Worm (Caenorhabditis elegans) whole organism, early embryonic: ENCODE data around the gene T25E12.6.

Source experiments
- B0310.2 ChIP-seq: sonication (generic microtip); optimal IDR thresholded peaks from 2 replicates; lab custom pipeline; 2016; ENCODE audit warnings: mild to moderate bottlenecking, missing genetic modification characterization, missing compliant biosample characterization
- F13C5.2 ChIP-seq: sonication (generic microtip); optimal IDR thresholded peaks from 2 replicates; lab custom pipeline; 2017; ENCODE audit warnings: mild to moderate bottlenecking, missing genetic modification characterization, inconsistent platforms, missing compliant biosample characterization
- aly-1 ChIP-seq: sonication (generic microtip); optimal IDR thresholded peaks from 2 replicates; lab custom pipeline; 2016; ENCODE audit warnings: missing genetic modification characterization, missing compliant biosample characterization
- ama-1 ChIP-seq: fragments of 150-350 bp; optimal IDR thresholded peaks from 2 replicates; lab custom pipeline; 2014
- ceh-13 ChIP-seq: fragments of 200-800 bp; sonication (Bioruptor generic); optimal IDR thresholded peaks from 2 replicates; lab custom pipeline; 2018; ENCODE audit warnings: mild to moderate bottlenecking, missing genetic modification characterization, missing compliant biosample characterization
- ceh-36 ChIP-seq: sonication (generic microtip); optimal IDR thresholded peaks from 2 replicates; lab custom pipeline; 2016; ENCODE audit warnings: missing genetic modification characterization, inconsistent platforms, missing compliant biosample characterization
- ets-7 ChIP-seq: sonication (generic microtip); optimal IDR thresholded peaks from 2 replicates; lab custom pipeline; 2016; ENCODE audit warnings: missing genotype, missing genetic modification characterization, missing compliant biosample characterization
- flt-1 ChIP-seq: fragments of 200-800 bp; sonication (Bioruptor generic); IDR thresholded peaks from 2 replicates; pipeline ENCODE4 v1.3.6; 2022; ENCODE audit warnings: missing genetic modification characterization, missing compliant biosample characterization
- hmbx-1 ChIP-seq: sonication (generic microtip); optimal IDR thresholded peaks from 2 replicates; lab custom pipeline; 2016; ENCODE audit warnings: mild to moderate bottlenecking, missing genetic modification characterization, missing compliant biosample characterization
- hmg-4 ChIP-seq: fragments of 200-800 bp; sonication (Bioruptor generic); optimal IDR thresholded peaks from 2 replicates; lab custom pipeline; 2018; ENCODE audit warnings: mild to moderate bottlenecking, missing genetic modification characterization, missing compliant biosample characterization
- hnd-1 ChIP-seq: sonication (generic microtip); optimal IDR thresholded peaks from 2 replicates; lab custom pipeline; 2016; ENCODE audit warnings: missing genetic modification characterization, missing compliant biosample characterization
- pes-1 ChIP-seq: fragments of 200-800 bp; sonication (Bioruptor generic); IDR thresholded peaks from 2 replicates; pipeline ENCODE4 v1.3.6; 2022; ENCODE audit warnings: missing genetic modification reagents, missing genetic modification characterization, missing compliant biosample characterization
- scrt-1 ChIP-seq: fragments of 200-800 bp; sonication (Bioruptor generic); IDR thresholded peaks from 2 replicates; pipeline ENCODE4 v1.3.6; 2022; ENCODE audit warnings: missing genetic modification characterization, missing compliant biosample characterization
- sea-1 ChIP-seq: fragments of 200-800 bp; sonication (Bioruptor generic); conservative IDR thresholded peaks from 2 replicates; pipeline ENCODE4 v1.3.6; 2022; ENCODE audit warnings: missing genetic modification characterization, missing compliant biosample characterization
- tbx-11 ChIP-seq: fragments of 200-800 bp; sonication (Bioruptor generic); IDR thresholded peaks from 2 replicates; pipeline ENCODE4 v1.3.6; 2022; ENCODE audit warnings: missing genetic modification characterization, missing compliant biosample characterization
- tbx-37 ChIP-seq: fragments of 200-800 bp; sonication (Bioruptor generic); conservative IDR thresholded peaks from 2 replicates; pipeline ENCODE4 v1.3.6; 2022; ENCODE audit warnings: missing genetic modification reagents, missing genetic modification characterization, missing compliant biosample characterization
- tra-4 ChIP-seq: sonication (generic microtip); optimal IDR thresholded peaks from 2 replicates; lab custom pipeline; 2017; ENCODE audit warnings: missing genetic modification characterization, missing compliant biosample characterization

T25E12.6 gene

ce11 chrV:16747031-16747672 is 4.9 kb downstream of the T25E12.6 start, which contains the start of gene dkf-2:
Gene dkf-2, plus strand, starts transcription at chrV:16747622.
- TF ChIP-seq aly-1 (tag; lab: Kevin White, UChicago) (no peak), ama-1 (lab: Kevin White, UChicago) (no peak), pes-1 (GFP tag; lab: Robert Waterston, UW) (no peak), hmbx-1 (tag; lab: Kevin White, UChicago) (no peak), sea-1 (GFP tag; lab: Robert Waterston, UW) (no peak), tbx-11 (no peak), ceh-36 (tag; lab: Kevin White, UChicago) (no peak), flt-1 (no peak), ets-7 (tag; lab: Kevin White, UChicago) (no peak), ceh-13 (GFP tag; lab: Kevin White, UChicago) (no peak), tbx-37 (GFP tag; lab: Robert Waterston, UW) (no peak), tra-4 (tag; lab: Kevin White, UChicago) (no peak), hmg-4 (GFP tag; lab: Kevin White, UChicago) (no peak), F13C5.2 (no peak), hnd-1 (tag; lab: Kevin White, UChicago) (no peak), scrt-1 (GFP tag; lab: Robert Waterston, UW) (no peak), B0310.2 (tag; lab: Kevin White, UChicago) (no peak)

DNA sequence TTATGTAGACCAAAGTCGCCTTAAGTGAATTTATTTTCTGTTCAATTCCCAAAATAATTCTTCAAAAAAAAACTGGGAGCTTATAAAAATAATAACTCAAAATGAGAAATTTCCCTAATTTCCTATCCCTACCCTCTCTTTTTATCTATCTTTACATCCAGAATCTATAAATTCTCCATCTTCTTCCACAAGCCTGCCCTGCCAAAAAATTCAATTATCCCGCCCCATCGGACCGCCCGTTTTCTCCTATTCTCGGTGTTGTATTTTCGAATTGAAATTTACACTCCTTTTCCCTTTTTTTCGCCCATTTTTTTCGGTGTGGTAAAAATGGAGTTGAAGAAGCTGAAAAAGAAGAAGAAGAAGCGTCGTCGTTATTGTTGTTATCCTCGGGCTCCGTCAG is 7.2 kb downstream of the T25E12.6 start:
- TF ChIP-seq ama-1 (lab: Kevin White, UChicago) (no peak), tbx-11 (no peak), flt-1 (no peak), scrt-1 (GFP tag; lab: Robert Waterston, UW) (no peak), tbx-37 (GFP tag; lab: Robert Waterston, UW) (no peak), sea-1 (GFP tag; lab: Robert Waterston, UW) (no peak), pes-1 (GFP tag; lab: Robert Waterston, UW) (no peak), ceh-13 (GFP tag; lab: Kevin White, UChicago) (no peak), hmbx-1 (tag; lab: Kevin White, UChicago) (no peak), tra-4 (tag; lab: Kevin White, UChicago) (no peak), ceh-36 (tag; lab: Kevin White, UChicago) (no peak), aly-1 (tag; lab: Kevin White, UChicago) (no peak), hnd-1 (tag; lab: Kevin White, UChicago) (no peak), F13C5.2 (no peak), B0310.2 (tag; lab: Kevin White, UChicago) (no peak)

DNA sequence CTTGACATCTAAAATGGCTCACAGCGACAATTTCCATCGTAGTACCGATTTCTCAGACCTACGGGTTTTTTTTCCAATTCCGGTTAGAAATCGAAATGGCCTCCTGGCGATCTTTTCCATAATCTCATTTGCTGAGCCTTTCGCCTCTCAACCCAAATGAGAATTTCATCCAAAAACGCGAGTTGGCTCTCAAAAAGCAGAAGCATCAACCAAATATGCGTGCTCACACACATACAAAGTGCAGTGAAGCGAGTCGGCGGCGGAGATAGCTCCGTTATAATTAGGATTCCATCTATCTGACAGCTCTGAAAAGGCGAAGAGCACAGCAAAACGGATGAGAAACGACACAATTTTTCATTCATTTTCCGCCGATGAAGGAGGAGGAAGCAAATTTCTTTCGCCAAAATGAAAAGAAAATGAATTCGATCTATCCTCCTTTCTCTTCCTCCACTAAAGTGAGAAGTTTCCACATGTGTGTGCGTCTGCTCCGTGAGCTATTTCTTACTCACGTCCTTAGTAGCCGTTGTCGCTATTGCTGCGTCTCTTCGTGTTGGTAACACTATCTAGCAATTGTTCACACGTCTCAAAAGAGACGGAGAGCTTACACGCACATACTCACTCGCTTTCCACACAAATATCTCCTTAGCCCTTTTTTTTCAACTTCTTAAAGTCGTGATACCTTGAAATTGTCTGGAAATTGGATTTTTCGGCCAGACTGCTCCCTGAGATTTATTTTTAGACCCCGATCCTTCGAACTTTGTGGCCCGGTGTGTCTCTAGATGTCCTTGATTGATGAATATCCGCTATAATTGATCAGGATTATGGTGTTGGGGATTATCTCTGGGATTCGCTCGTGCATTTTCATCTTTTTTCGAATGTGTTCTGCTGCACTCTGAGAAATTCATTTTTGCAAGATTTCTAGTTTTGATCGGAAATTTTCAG is 10.1 kb downstream of the T25E12.6 start:
- TF ChIP-seq ceh-36 (tag; lab: Kevin White, UChicago) (no peak), pes-1 (GFP tag; lab: Robert Waterston, UW) (no peak), aly-1 (tag; lab: Kevin White, UChicago) (no peak), scrt-1 (GFP tag; lab: Robert Waterston, UW) (no peak), ama-1 (lab: Kevin White, UChicago) (no peak), flt-1 (no peak), hmbx-1 (tag; lab: Kevin White, UChicago) (no peak), F13C5.2 (no peak), B0310.2 (tag; lab: Kevin White, UChicago) (no peak), ceh-13 (GFP tag; lab: Kevin White, UChicago) (no peak), tra-4 (tag; lab: Kevin White, UChicago) (no peak), ets-7 (tag; lab: Kevin White, UChicago) (no peak)

DNA sequence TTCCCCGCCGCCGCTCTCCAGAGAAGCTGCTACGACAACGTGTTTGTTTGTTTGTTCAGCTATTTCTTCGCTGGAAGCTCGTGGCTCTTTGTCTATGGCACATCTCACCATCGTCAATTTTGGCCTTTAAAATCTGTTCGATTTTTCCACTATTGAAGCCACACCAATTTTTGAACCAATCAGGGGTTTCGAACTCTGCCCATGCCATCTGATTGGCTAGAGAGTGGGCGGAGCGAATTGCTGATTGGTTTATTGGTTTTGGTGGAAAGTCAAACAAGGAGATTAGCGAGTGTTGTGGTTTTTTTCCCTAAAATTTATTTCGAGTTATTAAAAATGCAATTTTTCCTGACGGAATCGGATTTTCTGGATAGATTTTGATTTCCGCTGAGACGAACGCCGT is 13.9 kb downstream of the T25E12.6 start:
- TF ChIP-seq tbx-37 (GFP tag; lab: Robert Waterston, UW) (no peak), ama-1 (lab: Kevin White, UChicago) (no peak), aly-1 (tag; lab: Kevin White, UChicago) (no peak)

- TF ChIP-seq B0310.2 (tag; lab: Kevin White, UChicago) (no peak), pes-1 (GFP tag; lab: Robert Waterston, UW) (no peak)
Measured at ce11 chrV:16759937-16760336, 17.7 kb downstream of the T25E12.6 start.

ce11 chrV:16774428-16774827 is 32.2 kb downstream of the T25E12.6 start:
- TF ChIP-seq tra-4 (tag; lab: Kevin White, UChicago) (no peak), F13C5.2 (no peak), hnd-1 (tag; lab: Kevin White, UChicago) (no peak), hmg-4 (GFP tag; lab: Kevin White, UChicago) (no peak)

DNA sequence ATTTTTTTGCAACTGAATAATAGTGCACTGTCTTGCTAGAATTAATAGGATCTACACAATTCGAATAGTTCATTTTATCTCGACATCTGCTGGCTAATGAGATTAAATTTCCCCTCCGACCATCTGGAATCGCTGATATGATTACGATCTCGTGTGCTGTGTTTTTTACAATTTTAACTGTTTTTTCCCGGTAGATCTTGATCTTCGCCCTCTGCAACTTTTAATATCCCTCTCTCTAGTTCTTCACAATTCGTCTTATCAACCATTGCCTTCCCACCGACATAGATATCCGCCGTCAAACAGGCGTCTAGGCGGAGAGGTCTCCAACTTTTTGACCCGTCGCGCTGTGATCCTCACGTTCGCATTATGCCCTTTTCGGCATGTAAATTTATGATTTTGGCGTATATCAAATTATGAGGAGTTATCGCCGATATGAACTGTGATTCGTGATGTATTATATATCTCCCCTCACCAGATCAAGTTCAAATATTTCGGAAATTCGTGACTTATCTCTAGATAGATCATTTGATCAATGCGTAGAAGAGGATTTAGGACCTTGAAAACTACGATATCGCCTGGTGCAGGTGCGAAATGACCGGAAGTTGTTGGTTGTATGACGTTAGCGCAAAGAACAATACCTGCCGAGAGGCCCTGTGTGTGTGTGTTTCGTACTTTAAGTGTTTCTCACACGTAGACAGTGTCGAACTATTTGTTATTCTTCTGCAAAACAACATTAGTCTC is 36.5 kb downstream of the T25E12.6 start:
- TF ChIP-seq hmg-4 (GFP tag; lab: Kevin White, UChicago) (no peak), ama-1 (lab: Kevin White, UChicago) (no peak), tbx-37 (GFP tag; lab: Robert Waterston, UW) (no peak), scrt-1 (GFP tag; lab: Robert Waterston, UW) (no peak), hnd-1 (tag; lab: Kevin White, UChicago) (no peak), ceh-36 (tag; lab: Kevin White, UChicago) (no peak), sea-1 (GFP tag; lab: Robert Waterston, UW) (no peak), ceh-13 (GFP tag; lab: Kevin White, UChicago) (no peak), flt-1 (no peak), ets-7 (tag; lab: Kevin White, UChicago) (no peak), tra-4 (tag; lab: Kevin White, UChicago) (no peak), tbx-11 (no peak), F13C5.2 (no peak), hmbx-1 (tag; lab: Kevin White, UChicago) (no peak), aly-1 (tag; lab: Kevin White, UChicago) (no peak), pes-1 (GFP tag; lab: Robert Waterston, UW) (no peak), B0310.2 (tag; lab: Kevin White, UChicago) (no peak)
